Worm (Caenorhabditis elegans) whole organism, L1 larva: ENCODE measurements around the gene T08D10.5.

ENCODE experiments used
- aly-2 ChIP-seq: fragments of 150-350 bp; optimal IDR thresholded peaks from 2 replicates; lab custom pipeline; 2014; ENCODE audit warnings: missing biosample characterization, missing genetic modification characterization
- ces-1 ChIP-seq: fragments of 150-350 bp; optimal IDR thresholded peaks from 2 replicates; lab custom pipeline; 2014; ENCODE audit warnings: missing biosample characterization, missing genetic modification reagents, missing genetic modification characterization
- lin-13 ChIP-seq: fragments of 150-350 bp; optimal IDR thresholded peaks from 2 replicates; lab custom pipeline; 2014; ENCODE audit warnings: missing biosample characterization, missing genetic modification reagents, missing genetic modification characterization
- lsy-2 ChIP-seq, 2 experiments: fragments of 150-350 bp; optimal IDR thresholded peaks; 2 replicates each; lab custom pipeline; 2014; ENCODE audit warnings: missing biosample characterization in 2 of 2, missing genetic modification characterization in 2 of 2
- nhr-11 ChIP-seq: fragments of 150-350 bp; optimal IDR thresholded peaks from 2 replicates; lab custom pipeline; 2014; ENCODE audit warnings: missing biosample characterization, missing genetic modification characterization
- nhr-12 ChIP-seq: sonication (generic microtip); optimal IDR thresholded peaks from 2 replicates; lab custom pipeline; 2017; ENCODE audit warnings: missing biosample characterization, missing genetic modification characterization
- nhr-237 ChIP-seq: fragments of 150-350 bp; optimal IDR thresholded peaks from 2 replicates; lab custom pipeline; 2014; ENCODE audit warnings: missing biosample characterization, missing genetic modification characterization
- nhr-76 ChIP-seq: sonication (generic microtip); optimal IDR thresholded peaks from 2 replicates; lab custom pipeline; 2017; ENCODE audit warnings: missing biosample characterization, missing genetic modification characterization
- rnt-1 ChIP-seq: sonication (generic microtip); optimal IDR thresholded peaks from 2 replicates; lab custom pipeline; 2016; ENCODE audit warnings: mild to moderate bottlenecking, missing genetic modification characterization, moderate library complexity, missing compliant biosample characterization
- ztf-4 ChIP-seq: fragments of 150-350 bp; optimal IDR thresholded peaks from 2 replicates; lab custom pipeline; 2014; ENCODE audit warnings: missing biosample characterization, missing genetic modification characterization

ce11 chrX:12007905-12008466, 50.6 kb downstream of the T08D10.5 start:
- TF ChIP-seq ces-1 (GFP tag; lab: Kevin White, UChicago) (no peak), nhr-76 (tag; lab: Kevin White, UChicago) (no peak), aly-2 (tag; lab: Kevin White, UChicago) (no peak), lsy-2 (tag; optimal IDR thresholded peaks at IDR 0.05; lab: Kevin White, UChicago) (no peak), nhr-11 (tag; lab: Kevin White, UChicago) (no peak), nhr-237 (tag; lab: Kevin White, UChicago) (no peak), rnt-1 (tag; lab: Kevin White, UChicago) (no peak), ztf-4 (no peak), nhr-12 (tag; lab: Kevin White, UChicago) (no peak), lin-13 (GFP tag; lab: Kevin White, UChicago) (no peak)
